Worm (Caenorhabditis elegans): ENCODE results near the gene nhr-38.
A peak's percentile ranks its signal among the peaks of the same experiment; 100 is the strongest.

- TF ChIP-seq mep-1 (tag; optimal IDR thresholded peaks at IDR 0.05) (peak; percentile 2), nhr-28 (tag; optimal IDR thresholded peaks at IDR 0.05) (peak; percentile 4), nhr-76 (tag; optimal IDR thresholded peaks at IDR 0.05) (no peak), F26F4.8 (GFP tag; conservative IDR thresholded peaks at IDR 0.05) (no peak), nhr-10 (tag; optimal IDR thresholded peaks at IDR 0.05) (peak; percentile 3), ztf-11 (tag; optimal IDR thresholded peaks at IDR 0.05) (no peak), unc-39 (tag; optimal IDR thresholded peaks at IDR 0.05) (no peak), spr-3 (GFP tag; optimal IDR thresholded peaks at IDR 0.05) (no peak), F49E8.2 (tag; optimal IDR thresholded peaks at IDR 0.05; ENCODE audit: borderline replicate concordance) (no peak), php-3 (GFP tag; IDR thresholded peaks at IDR 0.05) (no peak), dmd-9 (GFP tag; IDR thresholded peaks at IDR 0.05) (0 out of 2 replicates have a peak, but pooled peaks have one; percentile 9), unc-130 (GFP tag; optimal IDR thresholded peaks at IDR 0.05) (no peak), nhr-25 (tag; optimal IDR thresholded peaks at IDR 0.05; ENCODE audit: borderline replicate concordance, insufficient read depth) (no peak)
Observed at ce11 chrIV:9673683-9674336, 36.2 kb upstream of the nhr-38 start.

All from whole organism, L4 larva.